Worm (Caenorhabditis elegans): ENCODE measurements around the gene F53F1.2.
A peak's percentile ranks its signal among the peaks of the same experiment; 100 is the strongest.

F53F1.2 gene

ce11 chrV:13406511-13406910 lies at the start of gene F53F1.2:
Gene F53F1.2, plus strand, starts transcription at chrV:13406816.
- no peak for TF ChIP-seq nhr-19 (GFP tag; conservative IDR thresholded peaks at IDR 0.05)
- TF ChIP-seq Y116A8C.19 (tag; optimal IDR thresholded peaks at IDR 0.05; ENCODE audit: borderline replicate concordance): no peak
- TF ChIP-seq elt-2 (tag; optimal IDR thresholded peaks at IDR 0.05): no peak
- TF ChIP-seq swsn-7 (tag; optimal IDR thresholded peaks at IDR 0.05): no peak
- no peak for TF ChIP-seq snu-23 (GFP tag; optimal IDR thresholded peaks at IDR 0.05)
- no peak for TF ChIP-seq nhr-20 (tag; optimal IDR thresholded peaks at IDR 0.05)
- TF ChIP-seq unc-30 (tag; optimal IDR thresholded peaks at IDR 0.05): no peak
- TF ChIP-seq nhr-71 (tag; optimal IDR thresholded peaks at IDR 0.05): no peak
- no peak for TF ChIP-seq lin-39 (tag; optimal IDR thresholded peaks at IDR 0.05)
- peak in 1 of 3 experiments; percentile 2 for TF ChIP-seq dpl-1 (GFP tag; optimal IDR thresholded peaks at IDR 0.05)
- TF ChIP-seq pqm-1 (tag; optimal IDR thresholded peaks at IDR 0.05): no peak
- no peak for TF ChIP-seq mef-2 (tag; optimal IDR thresholded peaks at IDR 0.05)
- TF ChIP-seq lin-13 (GFP tag; optimal IDR thresholded peaks at IDR 0.05): no peak
- no peak for TF ChIP-seq snpc-4 (tag; optimal IDR thresholded peaks at IDR 0.05)
- TF ChIP-seq nhr-85 (tag): peak; percentile 67
- peak; percentile 96 for TF ChIP-seq blmp-1 (tag; optimal IDR thresholded peaks at IDR 0.05)

ce11 chrV:13357652-13358281 lies 48.8 kb upstream of the F53F1.2 start, which contains the start of gene F32H5.1:
Gene F32H5.1, minus strand, starts transcription at chrV:13358037.
- TF ChIP-seq nhr-85 (tag): peak; percentile 65
- peak in 1 of 2 experiments; percentile 30 for TF ChIP-seq lin-35 (GFP tag; optimal IDR thresholded peaks at IDR 0.05)
- peak; percentile 15 for TF ChIP-seq lin-14 (GFP tag; optimal IDR thresholded peaks at IDR 0.05)
- peak; percentile 91 for TF ChIP-seq elt-2 (tag; optimal IDR thresholded peaks at IDR 0.05)
- TF ChIP-seq dsc-1 (tag; optimal IDR thresholded peaks at IDR 0.05): peak; percentile 6
- peak; percentile 64 for TF ChIP-seq nhr-71 (tag; optimal IDR thresholded peaks at IDR 0.05)
- no peak for TF ChIP-seq zag-1 (tag; optimal IDR thresholded peaks at IDR 0.05)
- TF ChIP-seq xbp-1 (tag; optimal IDR thresholded peaks at IDR 0.05): no peak
- peak; percentile 15 for TF ChIP-seq snu-23 (GFP tag; optimal IDR thresholded peaks at IDR 0.05)
- TF ChIP-seq nhr-20 (tag; optimal IDR thresholded peaks at IDR 0.05): peak; percentile 35
- TF ChIP-seq blmp-1 (tag; optimal IDR thresholded peaks at IDR 0.05): peak; percentile 26

- no peak for TF ChIP-seq nhr-11 (tag; optimal IDR thresholded peaks at IDR 0.05)
- TF ChIP-seq mep-1 (tag; optimal IDR thresholded peaks at IDR 0.05): no peak
- no peak for TF ChIP-seq nhr-76 (tag; optimal IDR thresholded peaks at IDR 0.05)
- TF ChIP-seq nhr-71 (tag; optimal IDR thresholded peaks at IDR 0.05): peak; percentile 64
- TF ChIP-seq sox-4 (tag; optimal IDR thresholded peaks at IDR 0.05): no peak
- TF ChIP-seq fkh-8 (tag; optimal IDR thresholded peaks at IDR 0.05): no peak
- TF ChIP-seq aly-2 (tag; optimal IDR thresholded peaks at IDR 0.05): no peak
- TF ChIP-seq tbx-2 (tag; optimal IDR thresholded peaks at IDR 0.05): peak; percentile 22
- no peak for TF ChIP-seq snpc-4 (tag; optimal IDR thresholded peaks at IDR 0.05)
- TF ChIP-seq aha-1 (tag; optimal IDR thresholded peaks at IDR 0.05): no peak
- no peak for TF ChIP-seq hlh-4 (tag; optimal IDR thresholded peaks at IDR 0.05)
- no peak for TF ChIP-seq nhr-47 (tag; optimal IDR thresholded peaks at IDR 0.05)
- TF ChIP-seq sptf-1 (tag; optimal IDR thresholded peaks at IDR 0.05): no peak
- no peak for TF ChIP-seq nhr-77 (tag; optimal IDR thresholded peaks at IDR 0.05)
- no peak for TF ChIP-seq nhr-90 (tag; optimal IDR thresholded peaks at IDR 0.05; ENCODE audit: poor library complexity)
- peak; percentile 12 to 64 for TF ChIP-seq lsy-2 (tag; optimal IDR thresholded peaks at IDR 0.05)
- TF ChIP-seq hpl-2 (GFP tag; optimal IDR thresholded peaks at IDR 0.05): no peak
- no peak for TF ChIP-seq ztf-4 (tag; optimal IDR thresholded peaks at IDR 0.05)
- no peak for TF ChIP-seq ces-1 (GFP tag; optimal IDR thresholded peaks at IDR 0.05)
- no peak for TF ChIP-seq lin-13 (GFP tag; optimal IDR thresholded peaks at IDR 0.05)
- TF ChIP-seq elt-3 (tag; optimal IDR thresholded peaks at IDR 0.05): peak in 1 of 6 experiments; percentile 53
- TF ChIP-seq ceh-8 (GFP tag; optimal IDR thresholded peaks at IDR 0.05): no peak
- TF ChIP-seq ets-5 (GFP tag; IDR thresholded peaks at IDR 0.05): no peak
- no peak for TF ChIP-seq tlp-1 (tag; optimal IDR thresholded peaks at IDR 0.05)
- TF ChIP-seq mab-9 (GFP tag; IDR thresholded peaks at IDR 0.05): no peak
- TF ChIP-seq egl-13 (tag; optimal IDR thresholded peaks at IDR 0.05): no peak
- TF ChIP-seq snu-23 (GFP tag; optimal IDR thresholded peaks at IDR 0.05): peak; percentile 54
- TF ChIP-seq jun-1 (tag; optimal IDR thresholded peaks at IDR 0.05): no peak
- no peak for TF ChIP-seq pag-3 (tag; optimal IDR thresholded peaks at IDR 0.05; ENCODE audit: borderline replicate concordance, insufficient read depth)
- TF ChIP-seq pqm-1 (tag; optimal IDR thresholded peaks at IDR 0.05): no peak
- no peak for TF ChIP-seq swsn-7 (tag; optimal IDR thresholded peaks at IDR 0.05)
These were observed 47.6 kb upstream of the F53F1.2 start, which contains the start of gene F32H5.3 for ce11 chrV:13358823-13359592. Gene F32H5.3, plus strand, starts transcription at chrV:13359335.

All from whole organism, L1 larva.